Fruit fly (Drosophila melanogaster) whole organism, embryonic: ENCODE results near the gene FipoQ.

Experiments used
- Ada2b ChIP-seq: fragments of 200-800 bp; sonication (Bioruptor generic); IDR thresholded peaks from 2 replicates; pipeline ENCODE4 v1.3.6; 2022; ENCODE audit warnings: missing biosample characterization, missing genetic modification characterization
- B-H2 ChIP-seq: fragments of 200-800 bp; sonication (Bioruptor generic); optimal IDR thresholded peaks from 2 replicates; lab custom pipeline; 2018; ENCODE audit warnings: missing biosample characterization, mild to moderate bottlenecking, missing genetic modification characterization
- Bdp1 ChIP-seq: fragments of 200-800 bp; sonication (Bioruptor generic); optimal IDR thresholded peaks from 3 replicates; lab custom pipeline; 2016; ENCODE audit warnings: missing biosample characterization, missing genetic modification characterization
- Blimp-1 ChIP-seq: fragments of 200-800 bp; sonication (Bioruptor generic); optimal IDR thresholded peaks from 3 replicates; lab custom pipeline; 2018; ENCODE audit warnings: missing biosample characterization, missing genetic modification characterization, mild to moderate bottlenecking, moderate library complexity, missing genetic modification reagents
- CG1233 ChIP-seq: fragments of 200-800 bp; sonication (Bioruptor generic); optimal IDR thresholded peaks from 4 replicates; lab custom pipeline; 2018; ENCODE audit warnings: missing biosample characterization, mild to moderate bottlenecking, missing genetic modification characterization
- CG14014 ChIP-seq: fragments of 200-800 bp; sonication (Bioruptor generic); IDR thresholded peaks from 2 replicates; pipeline ENCODE4 v1.3.6; 2022; ENCODE audit warnings: missing biosample characterization, missing genetic modification characterization
- CG14441 ChIP-seq: fragments of 200-800 bp; sonication (Bioruptor generic); IDR thresholded peaks from 2 replicates; pipeline ENCODE4 v1.3.6; 2022; ENCODE audit warnings: missing biosample characterization, missing genetic modification characterization
- CG14965 ChIP-seq: fragments of 200-800 bp; sonication (Bioruptor generic); optimal IDR thresholded peaks from 2 replicates; lab custom pipeline; 2016; ENCODE audit warnings: missing biosample characterization, missing genetic modification characterization, borderline replicate concordance
- CG17912 ChIP-seq: fragments of 200-800 bp; sonication (Bioruptor generic); optimal IDR thresholded peaks from 2 replicates; lab custom pipeline; 2018; ENCODE audit warnings: missing biosample characterization, mild to moderate bottlenecking, missing genetic modification characterization
- CG30431 ChIP-seq: fragments of 200-800 bp; sonication (Bioruptor generic); optimal IDR thresholded peaks from 2 replicates; lab custom pipeline; 2017; ENCODE audit warnings: missing biosample characterization, missing genetic modification characterization
- CG32532 ChIP-seq: fragments of 200-800 bp; sonication (Bioruptor generic); IDR thresholded peaks from 2 replicates; pipeline ENCODE4 v1.3.6; 2022; ENCODE audit warnings: missing biosample characterization, missing genetic modification characterization
- CG3995 ChIP-seq: fragments of 200-800 bp; sonication (Bioruptor generic); optimal IDR thresholded peaks from 3 replicates; lab custom pipeline; 2016; ENCODE audit warnings: missing biosample characterization, missing genetic modification characterization
- CG4282 ChIP-seq: fragments of 200-800 bp; sonication (Bioruptor generic); optimal IDR thresholded peaks from 2 replicates; lab custom pipeline; 2016; ENCODE audit warnings: missing biosample characterization, missing genetic modification characterization
- CG6175 ChIP-seq: fragments of 200-800 bp; sonication (Bioruptor generic); IDR thresholded peaks from 3 replicates; pipeline ENCODE4 v1.3.6; 2022; ENCODE audit warnings: missing biosample characterization, missing genetic modification characterization
- CG8359 ChIP-seq: fragments of 200-800 bp; sonication (Bioruptor generic); optimal IDR thresholded peaks from 2 replicates; lab custom pipeline; 2017; ENCODE audit warnings: missing biosample characterization, mild to moderate bottlenecking, missing genetic modification characterization, borderline replicate concordance
- CG9609 ChIP-seq: fragments of 200-800 bp; sonication (Bioruptor generic); optimal IDR thresholded peaks from 3 replicates; lab custom pipeline; 2016; ENCODE audit warnings: missing biosample characterization, missing genetic modification characterization
- CG9797 ChIP-seq: fragments of 200-800 bp; sonication (Bioruptor generic); optimal IDR thresholded peaks from 3 replicates; lab custom pipeline; 2018; ENCODE audit warnings: missing biosample characterization, mild to moderate bottlenecking, missing genetic modification characterization
- CkIIα-i1 ChIP-seq: fragments of 200-800 bp; sonication (Bioruptor generic); IDR thresholded peaks from 2 replicates; pipeline ENCODE4 v1.3.6; 2022; ENCODE audit warnings: missing biosample characterization, missing genetic modification characterization
- Dek ChIP-seq: fragments of 200-800 bp; sonication (Bioruptor generic); optimal IDR thresholded peaks from 3 replicates; lab custom pipeline; 2019; ENCODE audit warnings: missing biosample characterization, mild to moderate bottlenecking, missing genetic modification characterization, moderate library complexity
- E2f1 ChIP-seq: fragments of 200-800 bp; sonication (Bioruptor generic); IDR thresholded peaks from 2 replicates; pipeline ENCODE4 v1.3.6; 2022; ENCODE audit warnings: missing biosample characterization, missing genetic modification characterization
- E2f2 ChIP-seq: fragments of 200-800 bp; sonication (Bioruptor generic); IDR thresholded peaks from 2 replicates; pipeline ENCODE4 v1.3.6; 2022; ENCODE audit warnings: missing biosample characterization, missing genetic modification characterization
- Ets97D ChIP-seq: fragments of 200-800 bp; sonication (Bioruptor generic); optimal IDR thresholded peaks from 3 replicates; lab custom pipeline; 2016; ENCODE audit warnings: missing biosample characterization, missing genetic modification characterization
- Hsf ChIP-seq: fragments of 200-800 bp; sonication (Bioruptor generic); optimal IDR thresholded peaks from 3 replicates; lab custom pipeline; 2016; ENCODE audit warnings: missing biosample characterization, missing genetic modification characterization
- Neu2 ChIP-seq: fragments of 200-800 bp; sonication (Bioruptor generic); optimal IDR thresholded peaks from 3 replicates; lab custom pipeline; 2016; ENCODE audit warnings: missing biosample characterization, missing genetic modification characterization, borderline replicate concordance
- Optix ChIP-seq: fragments of 200-800 bp; sonication (Bioruptor generic); IDR thresholded peaks from 3 replicates; pipeline ENCODE4 v1.3.6; 2022; ENCODE audit warnings: missing biosample characterization, missing genetic modification characterization
- Scr ChIP-seq: fragments of 200-800 bp; sonication (Bioruptor generic); IDR thresholded peaks from 2 replicates; pipeline ENCODE4 v1.3.6; 2022; ENCODE audit warnings: missing biosample characterization, missing genetic modification characterization; ENCODE audit not compliant: partially characterized antibody
- Six4 ChIP-seq: fragments of 200-800 bp; sonication (Bioruptor generic); optimal IDR thresholded peaks from 2 replicates; lab custom pipeline; 2016; ENCODE audit warnings: missing biosample characterization, missing genetic modification characterization
- Spps ChIP-seq: fragments of 200-800 bp; sonication (Bioruptor generic); optimal IDR thresholded peaks from 2 replicates; lab custom pipeline; 2018; ENCODE audit warnings: missing biosample characterization, mild to moderate bottlenecking, missing genetic modification characterization
- Tbp ChIP-seq: fragments of >200 bp; optimal IDR thresholded peaks from 2 replicates; lab custom pipeline; 2018; ENCODE audit warnings: missing biosample characterization, missing genetic modification characterization
- Xbp1 ChIP-seq: fragments of 200-800 bp; sonication (Bioruptor generic); optimal IDR thresholded peaks from 3 replicates; lab custom pipeline; 2016; ENCODE audit warnings: missing biosample characterization, mild to moderate bottlenecking, missing genetic modification characterization
- bowl ChIP-seq: fragments of 200-800 bp; sonication (Bioruptor generic); IDR thresholded peaks from 2 replicates; pipeline ENCODE4 v1.3.6; 2022; ENCODE audit warnings: missing biosample characterization, missing genetic modification characterization
- br ChIP-seq: fragments of >200 bp; optimal IDR thresholded peaks from 2 replicates; lab custom pipeline; 2017
- bsh ChIP-seq, 2 experiments: fragments of 200-800 bp; sonication (Bioruptor generic); optimal IDR thresholded peaks; 2 replicates each; lab custom pipeline; 2017 to 2018; ENCODE audit warnings: mild to moderate bottlenecking in 2 of 2, missing biosample characterization in 2 of 2, missing genetic modification characterization in 2 of 2, moderate library complexity in 1 of 2
- disco-r ChIP-seq: fragments of 200-800 bp; sonication (Bioruptor generic); optimal IDR thresholded peaks from 2 replicates; lab custom pipeline; 2016; ENCODE audit warnings: missing biosample characterization, missing genetic modification characterization
- ewg ChIP-seq: fragments of 200-800 bp; sonication (Bioruptor generic); optimal IDR thresholded peaks from 3 replicates; lab custom pipeline; 2017; ENCODE audit warnings: mild to moderate bottlenecking, missing biosample characterization, missing genetic modification reagents, missing genetic modification characterization
- gcm ChIP-seq: fragments of 200-800 bp; sonication (Bioruptor generic); optimal IDR thresholded peaks from 2 replicates; lab custom pipeline; 2019; ENCODE audit warnings: missing biosample characterization, mild to moderate bottlenecking, missing genetic modification characterization, moderate library complexity
- gfzf ChIP-seq: fragments of 200-800 bp; sonication (Bioruptor generic); optimal IDR thresholded peaks from 2 replicates; lab custom pipeline; 2016; ENCODE audit warnings: missing biosample characterization, mild to moderate bottlenecking, missing genetic modification characterization, moderate library complexity
- ken ChIP-seq: fragments of 200-800 bp; sonication (Bioruptor generic); IDR thresholded peaks from 3 replicates; pipeline ENCODE4 v1.3.6; 2022; ENCODE audit warnings: missing biosample characterization, missing genetic modification characterization
- mam ChIP-seq: fragments of 200-800 bp; sonication (Bioruptor generic); optimal IDR thresholded peaks from 3 replicates; lab custom pipeline; 2016; ENCODE audit warnings: missing biosample characterization, missing genetic modification characterization
- mirr ChIP-seq: fragments of 200-800 bp; sonication (Bioruptor generic); optimal IDR thresholded peaks from 3 replicates; lab custom pipeline; 2018; ENCODE audit warnings: missing biosample characterization, mild to moderate bottlenecking, missing genetic modification characterization
- p53 ChIP-seq: fragments of 200-800 bp; sonication (Bioruptor generic); optimal IDR thresholded peaks from 2 replicates; lab custom pipeline; 2016; ENCODE audit warnings: missing biosample characterization, missing genetic modification characterization
- pfk ChIP-seq: fragments of 200-800 bp; sonication (Bioruptor generic); optimal IDR thresholded peaks from 2 replicates; lab custom pipeline; 2018; ENCODE audit warnings: missing biosample characterization, mild to moderate bottlenecking, missing genetic modification characterization, moderate library complexity
- pho ChIP-seq: fragments of 200-800 bp; sonication (Bioruptor generic); optimal IDR thresholded peaks from 2 replicates; lab custom pipeline; 2016; ENCODE audit warnings: missing biosample characterization, missing genetic modification characterization
- prd ChIP-seq, 3 experiments: fragments of >200 bp in 2 of 3; fragments of 200-800 bp in 1 of 3; sonication (Bioruptor generic) in 1 of 3; optimal IDR thresholded peaks in 2 of 3; IDR thresholded peaks in 1 of 3; 2 replicates in 2 of 3; 3 replicates in 1 of 3; pipeline versions ENCODE4 v1.3.6 to Lab custom; 2017 to 2022; ENCODE audit warnings: missing biosample characterization in 1 of 3, missing genetic modification characterization in 1 of 3
- ranshi ChIP-seq: fragments of 200-800 bp; sonication (Bioruptor generic); IDR thresholded peaks from 2 replicates; pipeline ENCODE4 v1.3.6; 2022; ENCODE audit warnings: missing biosample characterization, missing genetic modification characterization
- repo ChIP-seq: fragments of 200-800 bp; sonication (Bioruptor generic); optimal IDR thresholded peaks from 2 replicates; lab custom pipeline; 2016; ENCODE audit warnings: missing biosample characterization, missing genetic modification characterization
- sens ChIP-seq: fragments of 200-800 bp; sonication (Bioruptor generic); peaks from one replicate; lab custom pipeline; 2016; ENCODE audit warnings: missing biosample characterization, missing genetic modification characterization
- sens-2 ChIP-seq: fragments of 200-800 bp; sonication (Bioruptor generic); IDR thresholded peaks from 2 replicates; pipeline ENCODE4 v1.3.6; 2022; ENCODE audit warnings: missing biosample characterization, missing genetic modification characterization
- tna ChIP-seq: fragments of 200-800 bp; sonication (Bioruptor generic); IDR thresholded peaks from 2 replicates; pipeline ENCODE4 v1.3.6; 2022; ENCODE audit warnings: missing biosample characterization, missing genetic modification characterization; ENCODE audit not compliant: partially characterized antibody
- tx ChIP-seq: fragments of 200-800 bp; sonication (Bioruptor generic); optimal IDR thresholded peaks from 2 replicates; lab custom pipeline; 2016; ENCODE audit warnings: missing biosample characterization, missing genetic modification characterization
- yki ChIP-seq: fragments of >200 bp; optimal IDR thresholded peaks from 3 replicates; lab custom pipeline; 2018
- zen2 ChIP-seq: fragments of 200-800 bp; sonication (Bioruptor generic); IDR thresholded peaks from 3 replicates; pipeline ENCODE4 v1.3.6; 2022; ENCODE audit warnings: missing biosample characterization, missing genetic modification characterization; ENCODE audit not compliant: partially characterized antibody

FipoQ gene

dm6 chr3R:29522164-29522563 is 27.6 kb downstream of the FipoQ start (continued):
- TF ChIP-seq tx (no peak), B-H2 (no peak), E2f1 (GFP tag; lab: Robert Waterston, UW) (peak; percentile 40; the same call in 1 of the 2 replicates), Dek (tag; lab: Kevin White, UChicago) (no peak), Ada2b (GFP tag; lab: Robert Waterston, UW) (peak; percentile 21; the same call in 1 of the 2 replicates), bowl (GFP tag; lab: Robert Waterston, UW) (no peak), CG14965 (GFP tag; lab: Kevin White, UChicago) (no peak), Ets97D (no peak), bsh (GFP tag; optimal IDR thresholded peaks at IDR 0.05; lab: Kevin White, UChicago) (peak in 1 of 2 experiments; percentile 74), sens (GFP tag; lab: Kevin White, UChicago) (peak; percentile 93), Blimp-1 (GFP tag; lab: Kevin White, UChicago) (peak; percentile 62), pfk (GFP tag; lab: Kevin White, UChicago) (no peak), CG17912 (GFP tag; lab: Kevin White, UChicago) (no peak), p53 (GFP tag; lab: Kevin White, UChicago) (no peak), gfzf (GFP tag; lab: Kevin White, UChicago) (no peak), Bdp1 (no peak), Neu2 (GFP tag; lab: Kevin White, UChicago) (no peak), CkIIα-i1 (GFP tag; lab: Robert Waterston, UW) (no peak), Spps (tag; lab: Kevin White, UChicago) (peak; percentile 74), CG30431 (GFP tag; lab: Kevin White, UChicago) (peak; percentile 30), disco-r (GFP tag; lab: Kevin White, UChicago) (no peak), CG8359 (GFP tag; lab: Kevin White, UChicago) (peak; percentile 15), gcm (GFP tag; lab: Kevin White, UChicago) (peak; percentile 46), CG1233 (GFP tag; lab: Kevin White, UChicago) (peak; percentile 36), CG4282 (GFP tag; lab: Kevin White, UChicago) (no peak), CG14441 (no peak), CG14014 (GFP tag; lab: Robert Waterston, UW) (no peak), ranshi (GFP tag; lab: Robert Waterston, UW) (peak; percentile 8; the same call in 1 of the 2 replicates), Six4 (GFP tag; lab: Kevin White, UChicago) (peak; percentile 45), CG9609 (no peak), CG9797 (GFP tag; lab: Kevin White, UChicago) (no peak), sens-2 (0 out of 2 replicates have a peak, but pooled peaks have one; percentile 26), ewg (no peak), CG6175 (GFP tag; lab: Robert Waterston, UW) (no peak), Scr (no peak), zen2 (GFP tag; lab: Robert Waterston, UW) (no peak), yki (lab: Kevin White, UChicago) (no peak), Xbp1 (peak; percentile 6), tna (no peak), br (no peak), CG32532 (GFP tag; lab: Robert Waterston, UW) (no peak), mam (GFP tag; lab: Kevin White, UChicago) (no peak), repo (GFP tag; lab: Kevin White, UChicago) (no peak), ken (0 out of 3 replicates have a peak, but pooled peaks have one; percentile 24), Tbp (GFP tag; lab: Kevin White, UChicago) (no peak), CG3995 (GFP tag; lab: Kevin White, UChicago) (no peak), pho (no peak), prd (optimal IDR thresholded peaks at IDR 0.05; lab: Kevin White, UChicago) (no peak), prd (GFP tag; IDR thresholded peaks at IDR 0.05; lab: Robert Waterston, UW) (peak; percentile 81), E2f2 (GFP tag; lab: Robert Waterston, UW) (0 out of 2 replicates have a peak, but pooled peaks have one; percentile 10), Hsf (GFP tag; lab: Kevin White, UChicago) (peak; percentile 23), mirr (no peak), Optix (peak; percentile 17; the same call in 1 of the 3 replicates)
